1 fruit fly cellular context compared by ENCODE assay signal in the genomic region with DNA sequence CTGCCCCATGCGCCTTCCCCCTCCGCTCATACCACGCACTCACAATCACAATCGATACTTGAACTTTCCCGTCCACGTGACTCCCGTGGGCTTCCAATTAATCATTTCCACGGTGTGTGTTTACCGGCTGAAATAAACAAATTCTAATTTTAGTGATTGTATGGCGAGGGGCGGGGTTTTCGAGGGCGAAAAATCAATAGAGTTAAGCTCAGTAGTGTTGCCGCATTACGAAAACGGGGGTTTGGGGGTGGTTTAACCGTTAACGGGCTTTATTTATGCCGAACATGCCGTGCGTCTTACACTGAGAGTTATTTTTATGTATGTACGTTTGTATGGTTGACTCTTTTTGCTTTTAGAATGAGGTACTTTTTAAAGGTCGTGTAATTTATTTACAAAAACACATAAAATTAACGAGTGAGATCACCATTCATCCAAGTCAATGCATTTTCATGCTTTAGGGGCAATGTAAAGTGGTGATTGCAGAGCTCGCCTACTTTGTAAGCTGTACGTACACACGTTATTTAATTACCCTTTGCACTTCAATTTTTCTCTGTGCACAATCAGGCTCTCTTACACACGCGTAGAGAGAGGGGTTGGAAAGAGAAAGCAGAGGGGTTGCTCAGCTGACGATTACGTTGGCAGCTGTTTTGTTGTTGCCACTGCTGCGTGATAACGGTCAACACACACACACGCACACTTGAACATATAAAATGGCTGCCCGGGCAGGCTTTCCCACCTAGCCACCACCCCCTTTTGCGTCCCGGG.
A peak's percentile ranks its signal among the peaks of the same experiment; 100 is the strongest.
TF ChIP-seq lines count a peak whose summit lies in the region.

No protein-coding gene starts in this region.

TF ChIP-seq in whole organism, embryonic, 481 proteins besides CTCF, POLR2A, EP300 and RAD21 (continued from another document and continues in another):
- TF ChIP-seq az2 (GFP tag; optimal IDR thresholded peaks at IDR 0.05; lab: Kevin White, UChicago) (peak; percentile 81), ab (GFP tag; optimal IDR thresholded peaks at IDR 0.05; lab: Kevin White, UChicago) (peak; percentile 42), CG8944 (GFP tag; optimal IDR thresholded peaks at IDR 0.05; lab: Kevin White, UChicago) (peak; percentile 68), stwl (tag; optimal IDR thresholded peaks at IDR 0.05; lab: Kevin White, UChicago) (no peak), CG6765 (GFP tag; optimal IDR thresholded peaks at IDR 0.05; lab: Kevin White, UChicago) (peak; percentile 79), CG8388 (GFP tag; optimal IDR thresholded peaks at IDR 0.05; lab: Kevin White, UChicago) (peak; percentile 82), CG3838 (GFP tag; optimal IDR thresholded peaks at IDR 0.05; lab: Kevin White, UChicago) (peak; percentile 73), Atf3 (GFP tag; optimal IDR thresholded peaks at IDR 0.05; lab: Kevin White, UChicago) (peak; percentile 76), CG34422 (GFP tag; IDR thresholded peaks at IDR 0.05; lab: Robert Waterston, UW) (no peak), Ets97D (GFP tag; optimal IDR thresholded peaks at IDR 0.05; lab: Kevin White, UChicago) (peak; percentile 38), CG17328 (GFP tag; IDR thresholded peaks at IDR 0.05; lab: Robert Waterston, UW) (no peak), CG8478 (optimal IDR thresholded peaks at IDR 0.05; lab: Kevin White, UChicago) (no peak), ato (GFP tag; IDR thresholded peaks at IDR 0.05; lab: Robert Waterston, UW; ENCODE audit: partially characterized antibody) (no peak), gsb-n (tag; optimal IDR thresholded peaks at IDR 0.05; lab: Kevin White, UChicago) (peak; percentile 74), vfl (GFP tag; optimal IDR thresholded peaks at IDR 0.05; lab: Kevin White, UChicago) (peak; percentile 82), ewg (GFP tag; optimal IDR thresholded peaks at IDR 0.05; lab: Kevin White, UChicago) (peak; percentile 85), nerfin-2 (GFP tag; IDR thresholded peaks at IDR 0.05; lab: Robert Waterston, UW; ENCODE audit: partially characterized antibody) (no peak), Scr (GFP tag; IDR thresholded peaks at IDR 0.05; lab: Robert Waterston, UW; ENCODE audit: partially characterized antibody) (no peak), gcm2 (GFP tag; optimal IDR thresholded peaks at IDR 0.05; lab: Kevin White, UChicago) (peak; percentile 29), Antp (GFP tag; optimal IDR thresholded peaks at IDR 0.05; lab: Kevin White, UChicago) (peak; percentile 89), Fer1 (GFP tag; optimal IDR thresholded peaks at IDR 0.05; lab: Kevin White, UChicago) (peak; percentile 93), NFAT (GFP tag; IDR thresholded peaks at IDR 0.05; lab: Robert Waterston, UW) (no peak), CG11085 (GFP tag; IDR thresholded peaks at IDR 0.05; lab: Robert Waterston, UW) (no peak), ATbp (GFP tag; optimal IDR thresholded peaks at IDR 0.05; lab: Kevin White, UChicago) (peak; percentile 80), Ets65A (GFP tag; lab: Kevin White, UChicago) (peak; percentile 98), scrt (GFP tag; optimal IDR thresholded peaks at IDR 0.05; lab: Kevin White, UChicago) (peak; percentile 71), cad (GFP tag; optimal IDR thresholded peaks at IDR 0.05; lab: Kevin White, UChicago) (no peak), Dref (GFP tag; IDR thresholded peaks at IDR 0.05; lab: Robert Waterston, UW) (no peak), luna (GFP tag; optimal IDR thresholded peaks at IDR 0.05; lab: Kevin White, UChicago) (peak; percentile 74), CG3407 (GFP tag; optimal IDR thresholded peaks at IDR 0.05; lab: Kevin White, UChicago) (peak; percentile 73), crp (GFP tag; optimal IDR thresholded peaks at IDR 0.05; lab: Kevin White, UChicago) (peak in 1 of 2 experiments; percentile 68), tgo (GFP tag; IDR thresholded peaks at IDR 0.05; lab: Robert Waterston, UW) (no peak), CG13287 (GFP tag; IDR thresholded peaks at IDR 0.05; lab: Robert Waterston, UW; ENCODE audit: partially characterized antibody) (no peak), lbe (GFP tag; optimal IDR thresholded peaks at IDR 0.05; lab: Kevin White, UChicago) (no peak), CG14014 (GFP tag; IDR thresholded peaks at IDR 0.05; lab: Robert Waterston, UW) (no peak), esg (GFP tag; conservative IDR thresholded peaks at IDR 0.05; lab: Robert Waterston, UW) (no peak), HLH3B (GFP tag; IDR thresholded peaks at IDR 0.05; lab: Robert Waterston, UW) (no peak), CG4730 (GFP tag; IDR thresholded peaks at IDR 0.05; lab: Robert Waterston, UW) (no peak), eyg (GFP tag; optimal IDR thresholded peaks at IDR 0.05; lab: Kevin White, UChicago) (peak; percentile 56), CG18262 (tag; optimal IDR thresholded peaks at IDR 0.05; lab: Kevin White, UChicago) (peak; percentile 84), sima (GFP tag; optimal IDR thresholded peaks at IDR 0.05; lab: Kevin White, UChicago) (peak; percentile 46), CG11695 (GFP tag; IDR thresholded peaks at IDR 0.05; lab: Robert Waterston, UW) (no peak), zen2 (GFP tag; IDR thresholded peaks at IDR 0.05; lab: Robert Waterston, UW; ENCODE audit: partially characterized antibody) (no peak), tio (GFP tag; optimal IDR thresholded peaks at IDR 0.05; lab: Kevin White, UChicago) (no peak), gem (tag; optimal IDR thresholded peaks at IDR 0.05; lab: Kevin White, UChicago) (peak; percentile 93), CG30431 (GFP tag; optimal IDR thresholded peaks at IDR 0.05; lab: Kevin White, UChicago) (peak; percentile 69), CG31388 (GFP tag; optimal IDR thresholded peaks at IDR 0.05; lab: Kevin White, UChicago) (peak; percentile 21), nau (GFP tag; optimal IDR thresholded peaks at IDR 0.05; lab: Kevin White, UChicago) (peak; percentile 77), CG33557 (GFP tag; optimal IDR thresholded peaks at IDR 0.05; lab: Kevin White, UChicago) (peak; percentile 76), B-H2 (GFP tag; optimal IDR thresholded peaks at IDR 0.05; lab: Kevin White, UChicago) (peak; percentile 74), mld (GFP tag; IDR thresholded peaks at IDR 0.05; lab: Robert Waterston, UW; ENCODE audit: partially characterized antibody) (no peak), Dad (GFP tag; optimal IDR thresholded peaks at IDR 0.05; lab: Kevin White, UChicago) (peak; percentile 72), Bteb2 (GFP tag; optimal IDR thresholded peaks at IDR 0.05; lab: Kevin White, UChicago) (peak; percentile 74), slou (GFP tag; optimal IDR thresholded peaks at IDR 0.05; lab: Kevin White, UChicago) (peak; percentile 75), rib (GFP tag; IDR thresholded peaks at IDR 0.05; lab: Robert Waterston, UW) (no peak), en (GFP tag; optimal IDR thresholded peaks at IDR 0.05; lab: Kevin White, UChicago) (peak; percentile 81), Drgx (GFP tag; IDR thresholded peaks at IDR 0.05; lab: Robert Waterston, UW) (no peak), CG2116 (GFP tag; optimal IDR thresholded peaks at IDR 0.05; lab: Kevin White, UChicago) (peak; percentile 28), disco-r (GFP tag; optimal IDR thresholded peaks at IDR 0.05; lab: Kevin White, UChicago) (peak; percentile 73), lab (GFP tag; optimal IDR thresholded peaks at IDR 0.05; lab: Kevin White, UChicago) (peak; percentile 89), CG13894 (tag; optimal IDR thresholded peaks at IDR 0.05; lab: Kevin White, UChicago) (no peak), Ssrp (tag; optimal IDR thresholded peaks at IDR 0.05; lab: Kevin White, UChicago) (peak; percentile 82), CG2889 (GFP tag; IDR thresholded peaks at IDR 0.05; lab: Robert Waterston, UW) (no peak), gce (GFP tag; IDR thresholded peaks at IDR 0.05; lab: Robert Waterston, UW) (no peak), CG7745 (tag; optimal IDR thresholded peaks at IDR 0.05; lab: Kevin White, UChicago) (no peak), NC2α (GFP tag; optimal IDR thresholded peaks at IDR 0.05; lab: Kevin White, UChicago) (peak; percentile 45), BEAF-32 (GFP tag; optimal IDR thresholded peaks at IDR 0.05; lab: Kevin White, UChicago) (no peak), Pdp1 (GFP tag; optimal IDR thresholded peaks at IDR 0.05; lab: Kevin White, UChicago) (peak; percentile 76 to 86), CG1647 (GFP tag; optimal IDR thresholded peaks at IDR 0.05; lab: Kevin White, UChicago) (peak; percentile 62), h (optimal IDR thresholded peaks at IDR 0.05; lab: Kevin White, UChicago) (no peak), NC2β (GFP tag; optimal IDR thresholded peaks at IDR 0.05; lab: Kevin White, UChicago) (peak; percentile 79), grau (tag; optimal IDR thresholded peaks at IDR 0.05; lab: Kevin White, UChicago) (peak; percentile 89), sna (GFP tag; IDR thresholded peaks at IDR 0.05; lab: Robert Waterston, UW; ENCODE audit: partially characterized antibody) (no peak), D (optimal IDR thresholded peaks at IDR 0.05; lab: Kevin White, UChicago) (no peak), D (GFP tag; optimal IDR thresholded peaks at IDR 0.05; lab: Kevin White, UChicago) (peak; percentile 73), Mrtf (GFP tag; IDR thresholded peaks at IDR 0.05; lab: Robert Waterston, UW) (no peak), Elba2 (GFP tag; optimal IDR thresholded peaks at IDR 0.05; lab: Kevin White, UChicago) (peak; percentile 17), zen (tag; optimal IDR thresholded peaks at IDR 0.05; lab: Kevin White, UChicago) (peak; percentile 71), CG4404 (GFP tag; IDR thresholded peaks at IDR 0.05; lab: Robert Waterston, UW) (no peak), CG9609 (GFP tag; optimal IDR thresholded peaks at IDR 0.05; lab: Kevin White, UChicago) (peak; percentile 87), GATAe (GFP tag; conservative IDR thresholded peaks at IDR 0.05; lab: Robert Waterston, UW) (no peak), CG33213 (GFP tag; optimal IDR thresholded peaks at IDR 0.05; lab: Kevin White, UChicago) (peak; percentile 77), wor (GFP tag; IDR thresholded peaks at IDR 0.05; lab: Robert Waterston, UW) (no peak), Blimp-1 (GFP tag; optimal IDR thresholded peaks at IDR 0.05; lab: Kevin White, UChicago) (peak; percentile 77), CG16863 (GFP tag; optimal IDR thresholded peaks at IDR 0.05; lab: Kevin White, UChicago) (peak; percentile 86), CG4707 (GFP tag; optimal IDR thresholded peaks at IDR 0.05; lab: Kevin White, UChicago) (peak; percentile 58), Eip74EF (GFP tag; optimal IDR thresholded peaks at IDR 0.05; lab: Kevin White, UChicago) (peak in 1 of 2 experiments; percentile 66), CG9817 (tag; optimal IDR thresholded peaks at IDR 0.05; lab: Kevin White, UChicago) (peak; percentile 85), cwo (GFP tag; optimal IDR thresholded peaks at IDR 0.05; lab: Kevin White, UChicago) (peak; percentile 82), CG15479 (GFP tag; optimal IDR thresholded peaks at IDR 0.05; lab: Kevin White, UChicago) (peak; percentile 40), Ada2b (GFP tag; IDR thresholded peaks at IDR 0.05; lab: Robert Waterston, UW) (no peak), CG7928 (GFP tag; optimal IDR thresholded peaks at IDR 0.05; lab: Kevin White, UChicago) (peak; percentile 50), Usf (GFP tag; optimal IDR thresholded peaks at IDR 0.05; lab: Kevin White, UChicago) (peak; percentile 64), D19B (GFP tag; optimal IDR thresholded peaks at IDR 0.05; lab: Kevin White, UChicago) (peak; percentile 67), Opbp (GFP tag; IDR thresholded peaks at IDR 0.05; lab: Robert Waterston, UW; ENCODE audit: partially characterized antibody) (no peak), CG12744 (GFP tag; optimal IDR thresholded peaks at IDR 0.05; lab: Kevin White, UChicago) (peak; percentile 77), sim (GFP tag; IDR thresholded peaks at IDR 0.05; lab: Robert Waterston, UW) (no peak), slbo (GFP tag; IDR thresholded peaks at IDR 0.05; lab: Robert Waterston, UW) (no peak), CG6689 (GFP tag; IDR thresholded peaks at IDR 0.05; lab: Robert Waterston, UW) (no peak), seq (GFP tag; IDR thresholded peaks at IDR 0.05; lab: Robert Waterston, UW) (no peak), pzg (GFP tag; optimal IDR thresholded peaks at IDR 0.05; lab: Kevin White, UChicago) (no peak), CG12236 (GFP tag; optimal IDR thresholded peaks at IDR 0.05; lab: Kevin White, UChicago) (peak; percentile 55), CG2875 (GFP tag; optimal IDR thresholded peaks at IDR 0.05; lab: Kevin White, UChicago) (peak; percentile 73), Hr39 (optimal IDR thresholded peaks at IDR 0.05; lab: Kevin White, UChicago) (no peak), C15 (GFP tag; IDR thresholded peaks at IDR 0.05; lab: Robert Waterston, UW) (no peak), Kr (GFP tag; optimal IDR thresholded peaks at IDR 0.05; lab: Kevin White, UChicago) (no peak), Oli (tag; optimal IDR thresholded peaks at IDR 0.05; lab: Kevin White, UChicago) (peak; percentile 88), cas (GFP tag; IDR thresholded peaks at IDR 0.05; lab: Robert Waterston, UW) (no peak), pfk (GFP tag; optimal IDR thresholded peaks at IDR 0.05; lab: Kevin White, UChicago) (no peak), CG9215 (GFP tag; IDR thresholded peaks at IDR 0.05; lab: Robert Waterston, UW) (no peak), CG16779 (GFP tag; IDR thresholded peaks at IDR 0.05; lab: Robert Waterston, UW) (no peak), CG12942 (GFP tag; optimal IDR thresholded peaks at IDR 0.05; lab: Kevin White, UChicago) (peak; percentile 77), CG30403 (GFP tag; optimal IDR thresholded peaks at IDR 0.05; lab: Kevin White, UChicago) (peak; percentile 91), nerfin-1 (tag; optimal IDR thresholded peaks at IDR 0.05; lab: Kevin White, UChicago) (peak; percentile 67), Rx (GFP tag; IDR thresholded peaks at IDR 0.05; lab: Robert Waterston, UW) (no peak), Side (GFP tag; optimal IDR thresholded peaks at IDR 0.05; lab: Kevin White, UChicago) (peak; percentile 85), dpn (GFP tag; optimal IDR thresholded peaks at IDR 0.05; lab: Kevin White, UChicago) (peak; percentile 85 to 89), zf30C (GFP tag; optimal IDR thresholded peaks at IDR 0.05; lab: Kevin White, UChicago) (peak; percentile 98), croc (GFP tag; conservative IDR thresholded peaks at IDR 0.05; lab: Robert Waterston, UW) (peak; percentile 56; the same call in 2 of the 3 replicates), ranshi (GFP tag; IDR thresholded peaks at IDR 0.05; lab: Robert Waterston, UW) (no peak), BtbVII (GFP tag; optimal IDR thresholded peaks at IDR 0.05; lab: Kevin White, UChicago) (peak; percentile 70), CG31365 (tag; optimal IDR thresholded peaks at IDR 0.05; lab: Kevin White, UChicago) (peak; percentile 53), Hmx (GFP tag; optimal IDR thresholded peaks at IDR 0.05; lab: Kevin White, UChicago) (peak; percentile 40), CG8089 (GFP tag; optimal IDR thresholded peaks at IDR 0.05; lab: Kevin White, UChicago) (peak; percentile 75), zfh2 (GFP tag; optimal IDR thresholded peaks at IDR 0.05; lab: Kevin White, UChicago) (peak; percentile 70)
